Worm (Caenorhabditis elegans): ENCODE results near the gene ceh-62.

DNA sequence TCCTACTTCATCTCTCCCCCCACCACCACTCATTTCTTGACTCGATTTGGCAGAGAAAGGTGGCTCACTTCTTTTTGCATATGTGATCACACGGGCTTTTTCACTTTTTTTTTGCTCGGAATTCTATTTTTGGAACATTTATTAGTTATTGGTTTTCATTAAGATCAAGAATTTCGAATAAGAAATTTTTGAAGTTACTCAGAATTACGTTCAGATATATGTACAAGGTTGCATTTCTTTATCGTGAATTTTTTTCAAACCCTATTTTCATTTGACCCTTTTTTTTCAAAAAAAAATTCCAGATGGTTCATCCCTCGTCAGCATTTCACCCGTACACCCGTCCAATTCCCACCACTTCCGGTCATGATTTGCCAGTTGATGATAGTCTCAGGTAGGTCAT, at the start of gene ceh-62:
- TF ChIP-seq ceh-34 (tag; optimal IDR thresholded peaks at IDR 0.05) (no peak), elt-2 (tag; optimal IDR thresholded peaks at IDR 0.05) (no peak)

Measured in whole organism, late embryonic.